Fruit fly (Drosophila melanogaster) whole organism, embryonic: ENCODE results near the gene eIF3l.

Experiments used
- ATbp ChIP-seq: fragments of 200-800 bp; sonication (Bioruptor generic); optimal IDR thresholded peaks from 2 replicates; lab custom pipeline; 2017; ENCODE audit warnings: missing biosample characterization, mild to moderate bottlenecking, missing genetic modification characterization, missing genetic modification reagents
- Bdp1 ChIP-seq: fragments of 200-800 bp; sonication (Bioruptor generic); optimal IDR thresholded peaks from 3 replicates; lab custom pipeline; 2016; ENCODE audit warnings: missing biosample characterization, missing genetic modification characterization
- CG1024 ChIP-seq: fragments of 200-800 bp; sonication (Bioruptor generic); IDR thresholded peaks from 2 replicates; pipeline ENCODE4 v1.3.6; 2022; ENCODE audit warnings: missing biosample characterization, missing genetic modification characterization
- CG10462 ChIP-seq: fragments of 200-800 bp; sonication (Bioruptor generic); optimal IDR thresholded peaks from 2 replicates; lab custom pipeline; 2016; ENCODE audit warnings: missing biosample characterization, missing genetic modification characterization
- CG11398 ChIP-seq: fragments of 200-800 bp; sonication (Bioruptor generic); optimal IDR thresholded peaks from 2 replicates; lab custom pipeline; 2016; ENCODE audit warnings: missing biosample characterization, missing genetic modification characterization
- CG13894 ChIP-seq: fragments of 200-800 bp; sonication (Bioruptor generic); optimal IDR thresholded peaks from 3 replicates; lab custom pipeline; 2018; ENCODE audit warnings: missing biosample characterization, mild to moderate bottlenecking, missing genetic modification characterization, moderate library complexity
- CG15011 ChIP-seq: fragments of 200-800 bp; sonication (Bioruptor generic); optimal IDR thresholded peaks from 3 replicates; lab custom pipeline; 2018; ENCODE audit warnings: missing biosample characterization, mild to moderate bottlenecking, missing genetic modification characterization
- CG15073 ChIP-seq: fragments of 200-800 bp; sonication (Bioruptor generic); optimal IDR thresholded peaks from 2 replicates; lab custom pipeline; 2016; ENCODE audit warnings: missing biosample characterization, missing genetic modification characterization
- CG1603 ChIP-seq: fragments of 200-800 bp; sonication (Bioruptor generic); optimal IDR thresholded peaks from 2 replicates; lab custom pipeline; 2019; ENCODE audit warnings: missing biosample characterization, mild to moderate bottlenecking, missing genetic modification characterization, moderate library complexity
- CG16779 ChIP-seq: fragments of 200-800 bp; sonication (Bioruptor generic); IDR thresholded peaks from 2 replicates; pipeline ENCODE4 v1.3.6; 2022; ENCODE audit warnings: missing biosample characterization, missing genetic modification characterization
- CG16813 ChIP-seq: fragments of 200-800 bp; sonication (Bioruptor generic); IDR thresholded peaks from 3 replicates; pipeline ENCODE4 v1.3.6; 2022; ENCODE audit warnings: missing biosample characterization, missing genetic modification characterization; ENCODE audit not compliant: partially characterized antibody
- CG16815 ChIP-seq: fragments of 200-800 bp; sonication (Bioruptor generic); optimal IDR thresholded peaks from 3 replicates; lab custom pipeline; 2017; ENCODE audit warnings: missing biosample characterization, mild to moderate bottlenecking, missing genetic modification characterization
- CG2712 ChIP-seq: fragments of 200-800 bp; optimal IDR thresholded peaks from 3 replicates; lab custom pipeline; 2019; ENCODE audit warnings: missing biosample characterization, mild to moderate bottlenecking, missing genetic modification characterization, moderate library complexity
- CG3065 ChIP-seq: fragments of 200-800 bp; sonication (Bioruptor generic); optimal IDR thresholded peaks from 2 replicates; lab custom pipeline; 2016; ENCODE audit warnings: missing biosample characterization, missing genetic modification characterization
- CG34422 ChIP-seq: fragments of 200-800 bp; sonication (Bioruptor generic); IDR thresholded peaks from 3 replicates; pipeline ENCODE4 v1.3.6; 2022; ENCODE audit warnings: missing biosample characterization, missing genetic modification characterization
- CG42726 ChIP-seq: fragments of 200-800 bp; sonication (Bioruptor generic); IDR thresholded peaks from 2 replicates; pipeline ENCODE4 v1.3.6; 2022; ENCODE audit warnings: missing biosample characterization, missing genetic modification characterization; ENCODE audit not compliant: partially characterized antibody
- CG4424 ChIP-seq: fragments of 200-800 bp; sonication (Bioruptor generic); optimal IDR thresholded peaks from 3 replicates; lab custom pipeline; 2016; ENCODE audit warnings: missing biosample characterization, missing genetic modification characterization
- CG4707 ChIP-seq: fragments of 200-800 bp; sonication (Bioruptor generic); optimal IDR thresholded peaks from 2 replicates; lab custom pipeline; 2018; ENCODE audit warnings: missing biosample characterization, mild to moderate bottlenecking, missing genetic modification characterization, moderate library complexity
- CG6254 ChIP-seq: fragments of 200-800 bp; sonication (Bioruptor generic); optimal IDR thresholded peaks from 3 replicates; lab custom pipeline; 2017; ENCODE audit warnings: mild to moderate bottlenecking, missing biosample characterization, missing genetic modification reagents, missing genetic modification characterization
- CG8924 ChIP-seq: fragments of 200-800 bp; optimal IDR thresholded peaks from 3 replicates; lab custom pipeline; 2019; ENCODE audit warnings: missing biosample characterization, mild to moderate bottlenecking, missing genetic modification characterization, moderate library complexity
- CG9609 ChIP-seq: fragments of 200-800 bp; sonication (Bioruptor generic); optimal IDR thresholded peaks from 3 replicates; lab custom pipeline; 2016; ENCODE audit warnings: missing biosample characterization, missing genetic modification characterization
- CHES-1-like ChIP-seq: fragments of 200-800 bp; sonication (Bioruptor generic); optimal IDR thresholded peaks from 2 replicates; lab custom pipeline; 2016; ENCODE audit warnings: missing biosample characterization, missing genetic modification characterization
- Dip2 ChIP-seq: fragments of 200-800 bp; sonication (Bioruptor generic); IDR thresholded peaks from 2 replicates; pipeline ENCODE4 v1.3.6; 2022; ENCODE audit warnings: missing biosample characterization, missing genetic modification characterization
- Doc2 ChIP-seq: fragments of 200-800 bp; sonication (Bioruptor generic); IDR thresholded peaks from 2 replicates; pipeline ENCODE4 v1.3.6; 2022; ENCODE audit warnings: missing biosample characterization, missing genetic modification characterization
- Drgx ChIP-seq: fragments of 200-800 bp; sonication (Bioruptor generic); IDR thresholded peaks from 2 replicates; pipeline ENCODE4 v1.3.6; 2022; ENCODE audit warnings: missing biosample characterization, missing genetic modification characterization
- Hey ChIP-seq: fragments of 200-800 bp; sonication (Bioruptor generic); optimal IDR thresholded peaks from 3 replicates; lab custom pipeline; 2018; ENCODE audit warnings: missing biosample characterization, mild to moderate bottlenecking, missing genetic modification characterization
- MESR4 ChIP-seq: fragments of 200-800 bp; sonication (Bioruptor generic); optimal IDR thresholded peaks from 2 replicates; lab custom pipeline; 2018; ENCODE audit warnings: missing biosample characterization, mild to moderate bottlenecking, missing genetic modification characterization, moderate library complexity
- Nf-YB ChIP-seq: fragments of 200-800 bp; sonication (Bioruptor generic); optimal IDR thresholded peaks from 3 replicates; lab custom pipeline; 2019; ENCODE audit warnings: missing biosample characterization, mild to moderate bottlenecking, missing genetic modification characterization, moderate library complexity
- Ravus ChIP-seq: fragments of 200-800 bp; sonication (Bioruptor generic); IDR thresholded peaks from 2 replicates; pipeline ENCODE4 v1.3.6; 2022; ENCODE audit warnings: missing biosample characterization, missing genetic modification characterization
- Sin3A ChIP-seq: fragments of >200 bp; optimal IDR thresholded peaks from 2 replicates; lab custom pipeline; 2018
- ac ChIP-seq: fragments of 200-800 bp; sonication (Bioruptor generic); optimal IDR thresholded peaks from 3 replicates; lab custom pipeline; 2017; ENCODE audit warnings: missing biosample characterization, mild to moderate bottlenecking, missing genetic modification characterization
- al ChIP-seq: fragments of 200-800 bp; sonication (Bioruptor generic); IDR thresholded peaks from 2 replicates; pipeline ENCODE4 v1.3.6; 2022; ENCODE audit warnings: missing biosample characterization, missing genetic modification characterization
- aop ChIP-seq: fragments of 200-800 bp; sonication (Bioruptor generic); IDR thresholded peaks from 2 replicates; pipeline ENCODE4 v1.3.6; 2022; ENCODE audit warnings: missing biosample characterization, missing genetic modification characterization
- cas ChIP-seq: fragments of 200-800 bp; sonication (Bioruptor generic); IDR thresholded peaks from 2 replicates; pipeline ENCODE4 v1.3.6; 2022; ENCODE audit warnings: missing biosample characterization, missing genetic modification characterization
- cato ChIP-seq: fragments of 200-800 bp; sonication (Bioruptor generic); optimal IDR thresholded peaks from 2 replicates; lab custom pipeline; 2016; ENCODE audit warnings: missing biosample characterization, missing genetic modification characterization, borderline replicate concordance
- dmrt99B ChIP-seq: fragments of 200-800 bp; sonication (Bioruptor generic); optimal IDR thresholded peaks from 2 replicates; lab custom pipeline; 2018; ENCODE audit warnings: missing biosample characterization, mild to moderate bottlenecking, missing genetic modification characterization, moderate library complexity
- eyg ChIP-seq: fragments of 200-800 bp; sonication (Bioruptor generic); optimal IDR thresholded peaks from 3 replicates; lab custom pipeline; 2016; ENCODE audit warnings: missing biosample characterization, missing genetic modification characterization
- lmd ChIP-seq: fragments of 200-800 bp; sonication (Bioruptor generic); IDR thresholded peaks from 2 replicates; pipeline ENCODE4 v1.3.6; 2022; ENCODE audit warnings: missing biosample characterization, missing genetic modification characterization
- mam ChIP-seq: fragments of 200-800 bp; sonication (Bioruptor generic); optimal IDR thresholded peaks from 3 replicates; lab custom pipeline; 2016; ENCODE audit warnings: missing biosample characterization, missing genetic modification characterization
- nmo ChIP-seq: fragments of 200-800 bp; sonication (Bioruptor generic); optimal IDR thresholded peaks from 2 replicates; lab custom pipeline; 2018; ENCODE audit warnings: missing biosample characterization, mild to moderate bottlenecking, missing genetic modification characterization, moderate library complexity
- otp ChIP-seq: fragments of 200-800 bp; sonication (Bioruptor generic); IDR thresholded peaks from 3 replicates; pipeline ENCODE4, ENCODE4 v1.3.6; 2022; ENCODE audit warnings: missing biosample characterization, missing genetic modification characterization
- pros ChIP-seq: fragments of 200-800 bp; sonication (Bioruptor generic); optimal IDR thresholded peaks from 3 replicates; lab custom pipeline; 2019; ENCODE audit warnings: missing biosample characterization, mild to moderate bottlenecking, missing genetic modification characterization, moderate library complexity
- pzg ChIP-seq: fragments of 200-800 bp; sonication (Bioruptor generic); optimal IDR thresholded peaks from 3 replicates; lab custom pipeline; 2018; ENCODE audit warnings: missing biosample characterization, mild to moderate bottlenecking, missing genetic modification characterization, moderate library complexity
- run ChIP-seq: fragments of 200-800 bp; sonication (Bioruptor generic); optimal IDR thresholded peaks from 3 replicates; lab custom pipeline; 2018; ENCODE audit warnings: missing biosample characterization, mild to moderate bottlenecking, missing genetic modification characterization
- schlank ChIP-seq: fragments of 200-800 bp; sonication (Bioruptor generic); optimal IDR thresholded peaks from 2 replicates; lab custom pipeline; 2018; ENCODE audit warnings: missing biosample characterization, mild to moderate bottlenecking, missing genetic modification characterization
- slou ChIP-seq: fragments of 200-800 bp; sonication (Bioruptor generic); optimal IDR thresholded peaks from 3 replicates; lab custom pipeline; 2016; ENCODE audit warnings: missing biosample characterization, missing genetic modification characterization
- slp2 ChIP-seq: fragments of 200-800 bp; sonication (Bioruptor generic); optimal IDR thresholded peaks from 2 replicates; lab custom pipeline; 2016; ENCODE audit warnings: missing biosample characterization, missing genetic modification characterization
- ssp ChIP-seq: fragments of 200-800 bp; sonication (Bioruptor generic); IDR thresholded peaks from 2 replicates; pipeline ENCODE4 v1.3.6; 2022; ENCODE audit warnings: missing biosample characterization, missing genetic modification characterization
- trh ChIP-seq: fragments of 200-800 bp; sonication (Bioruptor generic); optimal IDR thresholded peaks from 2 replicates; lab custom pipeline; 2016; ENCODE audit warnings: missing biosample characterization, missing genetic modification characterization
- unpg ChIP-seq: fragments of 200-800 bp; sonication (Bioruptor generic); optimal IDR thresholded peaks from 3 replicates; lab custom pipeline; 2018; ENCODE audit warnings: missing biosample characterization, mild to moderate bottlenecking, missing genetic modification characterization, moderate library complexity
- wor ChIP-seq: fragments of 200-800 bp; sonication (Bioruptor generic); IDR thresholded peaks from 2 replicates; pipeline ENCODE4 v1.3.6; 2022; ENCODE audit warnings: missing biosample characterization, missing genetic modification characterization
- zfh1 ChIP-seq: fragments of 200-800 bp; sonication (Bioruptor generic); IDR thresholded peaks from 3 replicates; pipeline ENCODE4 v1.3.6; 2022; ENCODE audit warnings: missing biosample characterization, missing genetic modification characterization

The eIF3l gene

dm6 chr3L:12136630-12137029, 9.3 kb downstream of the eIF3l start, which contains the start of the genes CG5645 and Atg12 (continued):
- TF ChIP-seq CG4424 (peak; percentile 49), CG42726 (no peak; the same call in 1 of the 2 replicates), CHES-1-like (GFP tag; lab: Kevin White, UChicago) (no peak), otp (GFP tag; lab: Robert Waterston, UW) (no peak), CG4707 (no peak), cas (GFP tag; lab: Robert Waterston, UW) (peak; percentile 29; the same call in 1 of the 2 replicates), pros (GFP tag; lab: Kevin White, UChicago) (no peak), CG1603 (peak; percentile 44), CG3065 (no peak), CG13894 (tag; lab: Kevin White, UChicago) (no peak), Dip2 (GFP tag; lab: Robert Waterston, UW) (no peak), nmo (peak; percentile 44), CG9609 (GFP tag; lab: Kevin White, UChicago) (no peak), dmrt99B (peak; percentile 51), Ravus (GFP tag; lab: Robert Waterston, UW) (0 out of 2 replicates have a peak, but pooled peaks have one; percentile 2), CG1024 (GFP tag; lab: Robert Waterston, UW) (peak; percentile 35; the same call in 1 of the 2 replicates), CG2712 (tag; lab: Kevin White, UChicago) (peak; percentile 80), Sin3A (lab: Kevin White, UChicago) (no peak), pzg (GFP tag; lab: Kevin White, UChicago) (peak; percentile 40), cato (no peak), CG15073 (GFP tag; lab: Kevin White, UChicago) (no peak), CG34422 (GFP tag; lab: Robert Waterston, UW) (peak; percentile 56; the same call in 2 of the 3 replicates), ac (GFP tag; lab: Kevin White, UChicago) (no peak), mam (GFP tag; lab: Kevin White, UChicago) (no peak), al (peak; percentile 63), CG16815 (GFP tag; lab: Kevin White, UChicago) (no peak), wor (no peak), run (no peak), Drgx (GFP tag; lab: Robert Waterston, UW) (no peak), Hey (tag; lab: Kevin White, UChicago) (no peak), ATbp (GFP tag; lab: Kevin White, UChicago) (peak; percentile 49), aop (no peak), CG10462 (GFP tag; lab: Kevin White, UChicago) (peak; percentile 37), zfh1 (peak; percentile 66; the same call in 2 of the 3 replicates), CG15011 (GFP tag; lab: Kevin White, UChicago) (no peak), eyg (GFP tag; lab: Kevin White, UChicago) (no peak), schlank (no peak), CG8924 (tag; lab: Kevin White, UChicago) (peak; percentile 61), Nf-YB (GFP tag; lab: Kevin White, UChicago) (no peak), slp2 (GFP tag; lab: Kevin White, UChicago) (no peak), unpg (peak; percentile 73), lmd (GFP tag; lab: Robert Waterston, UW) (no peak; the same call in 1 of the 2 replicates), MESR4 (no peak), slou (peak; percentile 56), CG16779 (no peak), CG11398 (GFP tag; lab: Kevin White, UChicago) (no peak), ssp (GFP tag; lab: Robert Waterston, UW) (peak; percentile 55), CG6254 (GFP tag; lab: Kevin White, UChicago) (peak; percentile 17), Bdp1 (GFP tag; lab: Kevin White, UChicago) (no peak), Doc2 (GFP tag; lab: Robert Waterston, UW) (no peak), CG16813 (GFP tag; lab: Robert Waterston, UW) (peak; percentile 74), trh (GFP tag; lab: Kevin White, UChicago) (no peak)
